Worm (Caenorhabditis elegans) whole organism, L4 larva: ENCODE results near the gene T22F3.7.

ENCODE experiments used
- D1046.2 ChIP-seq: fragments of 200-800 bp; sonication (Bioruptor generic); IDR thresholded peaks from 2 replicates; pipeline ENCODE4 v1.3.6; 2022; ENCODE audit warnings: missing genetic modification characterization, missing compliant biosample characterization
- F10B5.3 ChIP-seq: sonication (generic microtip); optimal IDR thresholded peaks from 2 replicates; lab custom pipeline; 2016; ENCODE audit warnings: mild to moderate bottlenecking, missing genetic modification characterization, missing compliant biosample characterization
- F26F4.8 ChIP-seq: fragments of 200-800 bp; sonication (Bioruptor generic); conservative IDR thresholded peaks from 2 replicates; pipeline ENCODE4 v1.3.6; 2022; ENCODE audit warnings: missing genetic modification characterization, missing compliant biosample characterization
- F49E8.2 ChIP-seq: sonication (generic microtip); optimal IDR thresholded peaks from 2 replicates; lab custom pipeline; 2016; ENCODE audit warnings: missing compliant biosample characterization, mild to moderate bottlenecking, missing genetic modification characterization, borderline replicate concordance
- R02D3.7 ChIP-seq: fragments of 150-350 bp; sonication (generic microtip); optimal IDR thresholded peaks from 3 replicates; lab custom pipeline; 2014; ENCODE audit warnings: missing biosample characterization, missing genetic modification characterization
- Y48G9A.11 ChIP-seq: fragments of 200-800 bp; sonication (Bioruptor generic); IDR thresholded peaks from 2 replicates; pipeline ENCODE4 v1.3.6; 2022; ENCODE audit warnings: missing genetic modification reagents, missing genetic modification characterization, missing compliant biosample characterization
- Y75B8A.6 ChIP-seq: fragments of 200-800 bp; sonication (Bioruptor generic); IDR thresholded peaks from 2 replicates; pipeline ENCODE4 v1.3.6; 2022; ENCODE audit warnings: missing genetic modification reagents, missing genetic modification characterization, missing compliant biosample characterization
- aha-1 ChIP-seq: fragments of 150-350 bp; peaks from one replicate; lab custom pipeline; 2014; ENCODE audit warnings: missing biosample characterization, missing genetic modification characterization
- ceh-20 ChIP-seq: fragments of 200-800 bp; sonication (Bioruptor generic); IDR thresholded peaks from 2 replicates; pipeline ENCODE4 v1.3.6; 2022; ENCODE audit warnings: missing genetic modification reagents, missing genetic modification characterization, missing compliant biosample characterization
- daf-16 ChIP-seq, 3 experiments: sonication (generic microtip); optimal IDR thresholded peaks; 2 replicates each; lab custom pipeline; 2016 to 2017; ENCODE audit warnings: missing genetic modification characterization in 3 of 3, missing genetic modification reagents in 3 of 3, mild to moderate bottlenecking in 2 of 3, missing compliant biosample characterization in 2 of 3, missing biosample characterization in 1 of 3, moderate library complexity in 1 of 3
- daf-8 ChIP-seq: fragments of 200-800 bp; sonication (Bioruptor generic); IDR thresholded peaks from 2 replicates; pipeline ENCODE4 v1.3.6; 2022; ENCODE audit warnings: missing genetic modification characterization, missing compliant biosample characterization
- duxl-1 ChIP-seq: sonication (generic microtip); optimal IDR thresholded peaks from 2 replicates; lab custom pipeline; 2016; ENCODE audit warnings: mild to moderate bottlenecking, missing genetic modification characterization, moderate library complexity, missing compliant biosample characterization; ENCODE audit not compliant: poor library complexity
- fos-1 ChIP-seq: fragments of 150-350 bp; optimal IDR thresholded peaks from 2 replicates; lab custom pipeline; 2014; ENCODE audit warnings: missing biosample characterization, missing genetic modification characterization
- hif-1 ChIP-seq, 2 experiments: sonication (generic microtip); optimal IDR thresholded peaks; 2 replicates each; lab custom pipeline; 2016 to 2017; ENCODE audit warnings: missing compliant biosample characterization in 2 of 2, missing genetic modification characterization in 2 of 2, missing genetic modification reagents in 2 of 2, missing genotype in 2 of 2, mild to moderate bottlenecking in 1 of 2
- hmg-1.1 ChIP-seq: fragments of 200-800 bp; sonication (Bioruptor generic); IDR thresholded peaks from 2 replicates; pipeline ENCODE4 v1.3.6; 2022; ENCODE audit warnings: missing genetic modification reagents, missing genetic modification characterization, missing compliant biosample characterization
- lin-38 ChIP-seq: fragments of 200-800 bp; sonication (Bioruptor generic); IDR thresholded peaks from 2 replicates; pipeline ENCODE4 v1.3.6; 2022; ENCODE audit warnings: missing genetic modification reagents, missing genetic modification characterization, missing compliant biosample characterization
- lir-3 ChIP-seq: sonication (generic microtip); optimal IDR thresholded peaks from 2 replicates; lab custom pipeline; 2016; ENCODE audit warnings: mild to moderate bottlenecking, missing genetic modification characterization, missing compliant biosample characterization
- lsy-2 ChIP-seq, 2 experiments: fragments of 150-350 bp in 1 of 2; sonication (generic microtip) in 1 of 2; optimal IDR thresholded peaks; 2 replicates each; lab custom pipeline; 2014 to 2017; ENCODE audit warnings: missing biosample characterization in 2 of 2, missing genetic modification characterization in 2 of 2
- madf-9 ChIP-seq: fragments of 200-800 bp; sonication (Bioruptor generic); conservative IDR thresholded peaks from 2 replicates; pipeline ENCODE4 v1.3.6; 2022; ENCODE audit warnings: missing genetic modification reagents, missing genetic modification characterization, missing compliant biosample characterization
- mdt-29 ChIP-seq: fragments of 200-800 bp; sonication (Bioruptor generic); IDR thresholded peaks from 2 replicates; pipeline ENCODE4 v1.3.6; 2022; ENCODE audit warnings: missing genetic modification reagents, missing genetic modification characterization, missing compliant biosample characterization
- mxl-3 ChIP-seq: fragments of 200-800 bp; sonication (Bioruptor generic); optimal IDR thresholded peaks from 2 replicates; lab custom pipeline; 2018; ENCODE audit warnings: mild to moderate bottlenecking, missing genetic modification characterization, missing compliant biosample characterization
- nhr-102 ChIP-seq: sonication (generic microtip); optimal IDR thresholded peaks from 2 replicates; lab custom pipeline; 2016; ENCODE audit warnings: mild to moderate bottlenecking, missing genetic modification characterization, moderate library complexity, missing compliant biosample characterization
- nhr-11 ChIP-seq: fragments of 150-350 bp; optimal IDR thresholded peaks from 2 replicates; lab custom pipeline; 2014; ENCODE audit warnings: missing biosample characterization, missing genetic modification characterization
- nhr-237 ChIP-seq: sonication (generic microtip); optimal IDR thresholded peaks from 2 replicates; lab custom pipeline; 2017; ENCODE audit warnings: missing biosample characterization, missing genetic modification characterization
- nhr-25 ChIP-seq: sonication (generic microtip); optimal IDR thresholded peaks from 2 replicates; lab custom pipeline; 2017; ENCODE audit warnings: missing genetic modification characterization, mild to moderate bottlenecking, missing compliant biosample characterization, antibody characterized with exemption, moderate library complexity, borderline replicate concordance; ENCODE audit not compliant: insufficient read depth
- nhr-6 ChIP-seq: fragments of 150-350 bp; optimal IDR thresholded peaks from 2 replicates; lab custom pipeline; 2014; ENCODE audit warnings: missing biosample characterization, missing genetic modification characterization
- pha-4 ChIP-seq, 2 experiments: fragments of 150-350 bp in 1 of 2; fragments of 200-800 bp in 1 of 2; sonication (Bioruptor generic) in 1 of 2; IDR thresholded peaks in 1 of 2; optimal IDR thresholded peaks in 1 of 2; 2 replicates each; pipeline versions ENCODE4 v1.3.6 to Lab custom; 2014 to 2022; ENCODE audit warnings: missing genetic modification characterization in 2 of 2, missing genetic modification reagents in 2 of 2, missing biosample characterization in 1 of 2, missing compliant biosample characterization in 1 of 2
- pqm-1 ChIP-seq: sonication (generic microtip); optimal IDR thresholded peaks from 2 replicates; lab custom pipeline; 2017; ENCODE audit warnings: missing biosample characterization, missing genetic modification characterization
- snpc-1.2 ChIP-seq: fragments of 200-800 bp; sonication (Bioruptor generic); IDR thresholded peaks from 2 replicates; pipeline ENCODE4 v1.3.6; 2022; ENCODE audit warnings: missing genetic modification reagents, missing genetic modification characterization, missing compliant biosample characterization
- tag-97 ChIP-seq: fragments of 200-800 bp; sonication (Bioruptor generic); IDR thresholded peaks from 2 replicates; pipeline ENCODE4 v1.3.6; 2022; ENCODE audit warnings: missing genetic modification characterization, missing compliant biosample characterization
- tra-1 ChIP-seq: fragments of 200-800 bp; sonication (Bioruptor generic); IDR thresholded peaks from 2 replicates; pipeline ENCODE4 v1.3.6; 2022; ENCODE audit warnings: missing genetic modification reagents, missing genetic modification characterization, missing compliant biosample characterization
- unc-130 ChIP-seq: sonication (generic microtip); optimal IDR thresholded peaks from 2 replicates; lab custom pipeline; 2016; ENCODE audit warnings: missing genetic modification reagents, missing genetic modification characterization, missing compliant biosample characterization
- unc-62 ChIP-seq, 3 experiments: fragments of 150-350 bp in 1 of 3; sonication (generic microtip); optimal IDR thresholded peaks in 2 of 3; peaks in 1 of 3; 1 replicate in 1 of 3; 2 replicates in 2 of 3; lab custom pipeline; 2014 to 2017; ENCODE audit warnings: missing biosample characterization in 3 of 3, missing genetic modification characterization in 3 of 3, missing genetic modification reagents in 3 of 3, missing genotype in 1 of 3
- zip-2 ChIP-seq: fragments of 150-350 bp; optimal IDR thresholded peaks from 2 replicates; lab custom pipeline; 2014; ENCODE audit warnings: missing biosample characterization, missing genetic modification characterization

The T22F3.7 gene

ce11 chrV:3579795-3580194, 20.7 kb downstream of the T22F3.7 start (continued):
- TF ChIP-seq Y75B8A.6 (GFP tag; lab: Robert Waterston, UW) (no peak), zip-2 (tag; lab: Kevin White, UChicago) (no peak)

DNA sequence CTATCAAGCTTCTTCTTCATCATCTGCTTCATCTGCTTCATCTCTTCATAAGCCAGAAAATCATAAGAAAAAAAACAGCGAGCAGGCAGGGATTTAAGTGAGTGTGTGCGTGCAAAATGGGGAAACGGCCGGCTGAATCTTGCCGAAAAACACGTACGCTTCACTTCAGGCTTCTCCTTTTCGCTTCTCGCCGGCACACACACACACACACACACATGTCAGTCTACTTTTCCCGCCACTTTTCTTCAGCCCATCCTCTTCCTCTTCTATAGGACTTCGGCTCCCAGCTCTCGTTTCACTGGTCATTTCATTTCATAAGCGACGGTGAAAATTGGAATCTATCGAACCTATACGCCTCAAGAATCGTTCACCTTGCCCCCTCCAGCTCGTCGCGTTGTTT, 21.2 kb downstream of the T22F3.7 start:
- TF ChIP-seq unc-62 (GFP tag; optimal IDR thresholded peaks at IDR 0.05 in 1 of 2; lab: Kevin White, UChicago) (peak in 1 of 2 experiments; percentile 92), unc-62 (tag; optimal IDR thresholded peaks at IDR 0.05; lab: Kevin White, UChicago) (no peak), nhr-25 (tag; lab: Kevin White, UChicago) (no peak), hmg-1.1 (GFP tag; lab: Robert Waterston, UW) (0 out of 2 replicates have a peak, but pooled peaks have one; percentile 16), aha-1 (peak; percentile 98), hif-1 (tag; optimal IDR thresholded peaks at IDR 0.05; lab: Kevin White, UChicago) (peak in 1 of 2 experiments; percentile 98), mxl-3 (GFP tag; lab: Kevin White, UChicago) (peak; percentile 46), nhr-237 (tag; lab: Kevin White, UChicago) (no peak), tag-97 (GFP tag; lab: Robert Waterston, UW) (no peak)

DNA sequence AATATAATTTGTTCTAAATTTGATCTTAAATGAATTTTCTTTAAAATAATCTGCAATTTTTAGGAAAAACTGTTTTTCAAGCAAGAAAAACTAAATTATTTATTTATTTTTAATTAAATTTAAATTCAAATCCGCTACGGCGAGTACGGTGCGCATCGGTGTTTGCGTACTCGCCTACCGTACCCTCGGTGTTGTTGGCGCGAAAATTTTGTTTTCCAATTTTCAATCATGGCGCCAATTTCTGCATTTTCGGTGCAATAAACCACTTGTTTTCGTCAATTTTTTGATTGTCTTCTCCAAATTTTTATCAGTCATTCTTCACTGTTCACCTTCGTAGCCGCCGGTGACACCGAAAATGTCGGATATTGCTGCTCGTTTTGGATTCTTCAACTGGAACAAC, 21.7 kb downstream of the T22F3.7 start, which contains the start of gene pygl-1:
Gene pygl-1 (plus strand): TSS at position 211 of the 400 bp plus-strand sequence.
- TF ChIP-seq D1046.2 (GFP tag; lab: Robert Waterston, UW) (no peak), lin-38 (GFP tag; lab: Robert Waterston, UW) (peak; percentile 69), pha-4 (GFP tag; IDR thresholded peaks at IDR 0.05; lab: Robert Waterston, UW) (no peak), pha-4 (tag; optimal IDR thresholded peaks at IDR 0.05; lab: Kevin White, UChicago) (no peak), Y48G9A.11 (GFP tag; lab: Robert Waterston, UW) (peak; percentile 91), unc-130 (peak; percentile 88), aha-1 (no peak), duxl-1 (no peak), R02D3.7 (tag; lab: Kevin White, UChicago) (no peak), madf-9 (GFP tag; lab: Robert Waterston, UW) (0 out of 2 replicates have a peak, but pooled peaks have one; percentile 10), snpc-1.2 (GFP tag; lab: Robert Waterston, UW) (peak; percentile 27; the same call in 1 of the 2 replicates), zip-2 (tag; lab: Kevin White, UChicago) (no peak), tra-1 (no peak), pqm-1 (no peak), F49E8.2 (peak; percentile 66), daf-8 (GFP tag; lab: Robert Waterston, UW) (no peak), lsy-2 (tag; optimal IDR thresholded peaks at IDR 0.05; lab: Kevin White, UChicago) (peak in 1 of 2 experiments; percentile 72), daf-16 (GFP tag; optimal IDR thresholded peaks at IDR 0.05; lab: Kevin White, UChicago) (no peak), daf-16 (tag; optimal IDR thresholded peaks at IDR 0.05; lab: Kevin White, UChicago) (peak; percentile 28), nhr-6 (no peak)
- TF ChIP-seq, all 104 proteins: peak for 8

ce11 chrV:3575759-3576158, 24.7 kb downstream of the T22F3.7 start, which contains the start of gene grl-27:
Gene grl-27 (minus strand): TSS chrV:3575859.
- no peak for TF ChIP-seq nhr-102 (tag; lab: Kevin White, UChicago)
- no peak for TF ChIP-seq ceh-20 (GFP tag; lab: Robert Waterston, UW)
- TF ChIP-seq nhr-11 (tag; lab: Kevin White, UChicago), result no peak
- TF ChIP-seq mdt-29 (GFP tag; lab: Robert Waterston, UW), result no peak
- no peak for TF ChIP-seq fos-1 (tag; lab: Kevin White, UChicago)
- TF ChIP-seq lir-3 (tag; lab: Kevin White, UChicago), result no peak
- TF ChIP-seq F26F4.8 (GFP tag; lab: Robert Waterston, UW), result no peak
- TF ChIP-seq madf-9 (GFP tag; lab: Robert Waterston, UW), result no peak
- no peak for TF ChIP-seq F10B5.3 (tag; lab: Kevin White, UChicago)
